Worm (Caenorhabditis elegans) whole organism, early embryonic: Measurements from ENCODE around the gene rla-2.

ENCODE experiments used
- B0310.2 ChIP-seq: sonication (generic microtip); optimal IDR thresholded peaks from 2 replicates; lab custom pipeline; 2016; ENCODE audit warnings: mild to moderate bottlenecking, missing genetic modification characterization, missing compliant biosample characterization
- aly-1 ChIP-seq: sonication (generic microtip); optimal IDR thresholded peaks from 2 replicates; lab custom pipeline; 2016; ENCODE audit warnings: missing genetic modification characterization, missing compliant biosample characterization
- ama-1 ChIP-seq: fragments of 150-350 bp; optimal IDR thresholded peaks from 2 replicates; lab custom pipeline; 2014
- ceh-13 ChIP-seq: fragments of 200-800 bp; sonication (Bioruptor generic); optimal IDR thresholded peaks from 2 replicates; lab custom pipeline; 2018; ENCODE audit warnings: mild to moderate bottlenecking, missing genetic modification characterization, missing compliant biosample characterization
- flt-1 ChIP-seq: fragments of 200-800 bp; sonication (Bioruptor generic); IDR thresholded peaks from 2 replicates; pipeline ENCODE4 v1.3.6; 2022; ENCODE audit warnings: missing genetic modification characterization, missing compliant biosample characterization
- hmbx-1 ChIP-seq: sonication (generic microtip); optimal IDR thresholded peaks from 2 replicates; lab custom pipeline; 2016; ENCODE audit warnings: mild to moderate bottlenecking, missing genetic modification characterization, missing compliant biosample characterization
- hmg-4 ChIP-seq: fragments of 200-800 bp; sonication (Bioruptor generic); optimal IDR thresholded peaks from 2 replicates; lab custom pipeline; 2018; ENCODE audit warnings: mild to moderate bottlenecking, missing genetic modification characterization, missing compliant biosample characterization
- hnd-1 ChIP-seq: sonication (generic microtip); optimal IDR thresholded peaks from 2 replicates; lab custom pipeline; 2016; ENCODE audit warnings: missing genetic modification characterization, missing compliant biosample characterization
- pes-1 ChIP-seq: fragments of 200-800 bp; sonication (Bioruptor generic); IDR thresholded peaks from 2 replicates; pipeline ENCODE4 v1.3.6; 2022; ENCODE audit warnings: missing genetic modification reagents, missing genetic modification characterization, missing compliant biosample characterization
- scrt-1 ChIP-seq: fragments of 200-800 bp; sonication (Bioruptor generic); IDR thresholded peaks from 2 replicates; pipeline ENCODE4 v1.3.6; 2022; ENCODE audit warnings: missing genetic modification characterization, missing compliant biosample characterization
- sea-1 ChIP-seq: fragments of 200-800 bp; sonication (Bioruptor generic); conservative IDR thresholded peaks from 2 replicates; pipeline ENCODE4 v1.3.6; 2022; ENCODE audit warnings: missing genetic modification characterization, missing compliant biosample characterization
- tbx-11 ChIP-seq: fragments of 200-800 bp; sonication (Bioruptor generic); IDR thresholded peaks from 2 replicates; pipeline ENCODE4 v1.3.6; 2022; ENCODE audit warnings: missing genetic modification characterization, missing compliant biosample characterization
- tra-4 ChIP-seq: sonication (generic microtip); optimal IDR thresholded peaks from 2 replicates; lab custom pipeline; 2017; ENCODE audit warnings: missing genetic modification characterization, missing compliant biosample characterization

DNA sequence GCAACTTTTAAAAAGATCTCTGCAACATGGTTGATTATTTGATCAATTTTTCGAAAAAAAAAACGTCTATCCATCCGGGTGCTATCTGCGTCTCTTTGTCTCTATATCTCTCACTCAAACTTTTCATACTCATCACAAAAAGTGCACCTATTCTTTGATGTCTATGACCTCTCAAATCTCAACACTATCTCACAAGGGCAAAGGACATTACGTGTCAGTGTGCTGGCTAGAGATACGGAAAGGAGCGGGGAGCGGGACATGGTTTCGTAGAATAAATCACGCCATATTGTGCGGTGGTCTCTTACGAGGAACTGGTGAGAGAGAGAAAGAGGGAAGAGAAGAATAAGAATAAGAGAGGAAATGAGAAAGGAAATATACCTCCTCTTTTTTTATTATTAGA, 47.7 kb downstream of the rla-2 start:
- TF ChIP-seq aly-1 (tag; lab: Kevin White, UChicago) (no peak), flt-1 (GFP tag; lab: Robert Waterston, UW) (no peak), hmg-4 (GFP tag; lab: Kevin White, UChicago) (no peak), ama-1 (lab: Kevin White, UChicago) (no peak), scrt-1 (GFP tag; lab: Robert Waterston, UW) (no peak), pes-1 (no peak), tra-4 (tag; lab: Kevin White, UChicago) (no peak), B0310.2 (tag; lab: Kevin White, UChicago) (no peak), ceh-13 (GFP tag; lab: Kevin White, UChicago) (no peak), hnd-1 (tag; lab: Kevin White, UChicago) (no peak), tbx-11 (no peak), sea-1 (GFP tag; lab: Robert Waterston, UW) (no peak), hmbx-1 (no peak)
